Fruit fly (Drosophila melanogaster): ENCODE measurements around the gene Nmt.

- no peak for TF ChIP-seq CG15710 (tag; optimal IDR thresholded peaks at IDR 0.05)
- no peak for TF ChIP-seq EcR (GFP tag; optimal IDR thresholded peaks at IDR 0.05)
- TF ChIP-seq fd96Ca (GFP tag; IDR thresholded peaks at IDR 0.05) = no peak
- TF ChIP-seq CG8301 (tag; optimal IDR thresholded peaks at IDR 0.05) = no peak
- TF ChIP-seq CG8159 (tag; optimal IDR thresholded peaks at IDR 0.05) = no peak
- no peak for TF ChIP-seq CG10348 (GFP tag; IDR thresholded peaks at IDR 0.05)
- TF ChIP-seq CG12605 (GFP tag; IDR thresholded peaks at IDR 0.05) = no peak
- no peak for TF ChIP-seq Ets98B (GFP tag; IDR thresholded peaks at IDR 0.05)
- TF ChIP-seq CG4496 (GFP tag; IDR thresholded peaks at IDR 0.05) = no peak
- TF ChIP-seq Snoo (tag; optimal IDR thresholded peaks at IDR 0.05) = no peak
These were observed 43.6 kb upstream of the Nmt start, which contains the start of gene CG13678 for dm6 chr3L:8221835-8222234.

Data from whole organism, pupa.